Worm (Caenorhabditis elegans) whole organism, late embryonic: ENCODE measurements around the gene gst-18.

ENCODE experiments used
- C08G9.2 ChIP-seq: sonication (generic microtip); optimal IDR thresholded peaks from 2 replicates; lab custom pipeline; 2016; ENCODE audit warnings: mild to moderate bottlenecking, missing genetic modification characterization, moderate library complexity, missing compliant biosample characterization
- C38D4.7 ChIP-seq: fragments of 200-800 bp; sonication (Bioruptor generic); optimal IDR thresholded peaks from 2 replicates; lab custom pipeline; 2018; ENCODE audit warnings: mild to moderate bottlenecking, missing genetic modification characterization, moderate library complexity, missing compliant biosample characterization
- F13H6.1 ChIP-seq: sonication (generic microtip); optimal IDR thresholded peaks from 2 replicates; lab custom pipeline; 2016; ENCODE audit warnings: missing genetic modification characterization, missing compliant biosample characterization
- K02D7.2 ChIP-seq: sonication (generic microtip); optimal IDR thresholded peaks from 2 replicates; lab custom pipeline; 2017; ENCODE audit warnings: mild to moderate bottlenecking, missing genetic modification characterization, missing compliant biosample characterization
- Y22D7AL.16 ChIP-seq: sonication (generic microtip); optimal IDR thresholded peaks from 2 replicates; lab custom pipeline; 2016; ENCODE audit warnings: missing genetic modification characterization, missing compliant biosample characterization
- ahr-1 ChIP-seq: sonication (generic microtip); optimal IDR thresholded peaks from 2 replicates; lab custom pipeline; 2016; ENCODE audit warnings: missing genetic modification characterization, missing compliant biosample characterization
- ceh-14 ChIP-seq: sonication (generic microtip); optimal IDR thresholded peaks from 2 replicates; lab custom pipeline; 2016; ENCODE audit warnings: missing genotype, missing genetic modification characterization, missing compliant biosample characterization
- ceh-22 ChIP-seq: sonication (generic microtip); optimal IDR thresholded peaks from 2 replicates; lab custom pipeline; 2017; ENCODE audit warnings: missing biosample characterization, missing genetic modification characterization
- ceh-24 ChIP-seq: sonication (generic microtip); optimal IDR thresholded peaks from 2 replicates; lab custom pipeline; 2016; ENCODE audit warnings: mild to moderate bottlenecking, missing genetic modification characterization, missing compliant biosample characterization
- ceh-30 ChIP-seq: fragments of 150-350 bp; optimal IDR thresholded peaks from 2 replicates; lab custom pipeline; 2014; ENCODE audit warnings: missing biosample characterization, missing genetic modification characterization
- ceh-31 ChIP-seq: sonication (generic microtip); optimal IDR thresholded peaks from 2 replicates; lab custom pipeline; 2016; ENCODE audit warnings: missing genetic modification characterization, missing compliant biosample characterization
- ceh-34 ChIP-seq: sonication (generic microtip); optimal IDR thresholded peaks from 2 replicates; lab custom pipeline; 2016; ENCODE audit warnings: mild to moderate bottlenecking, missing genetic modification characterization, missing compliant biosample characterization
- ceh-45 ChIP-seq: fragments of 200-800 bp; sonication (Bioruptor generic); IDR thresholded peaks from 2 replicates; pipeline ENCODE4 v1.3.6; 2022; ENCODE audit warnings: missing genetic modification reagents, missing genetic modification characterization, missing compliant biosample characterization
- ceh-6 ChIP-seq: fragments of 200-800 bp; sonication (Bioruptor generic); optimal IDR thresholded peaks from 2 replicates; lab custom pipeline; 2018; ENCODE audit warnings: mild to moderate bottlenecking, missing genetic modification characterization, missing compliant biosample characterization
- ceh-9 ChIP-seq: sonication (generic microtip); optimal IDR thresholded peaks from 2 replicates; lab custom pipeline; 2016; ENCODE audit warnings: mild to moderate bottlenecking, missing genetic modification characterization, inconsistent platforms, missing compliant biosample characterization
- che-1 ChIP-seq: sonication (generic microtip); optimal IDR thresholded peaks from 2 replicates; lab custom pipeline; 2016; ENCODE audit warnings: mild to moderate bottlenecking, missing genetic modification characterization, missing compliant biosample characterization
- dmd-4 ChIP-seq: sonication (generic microtip); optimal IDR thresholded peaks from 2 replicates; lab custom pipeline; 2016; ENCODE audit warnings: borderline replicate concordance, missing genetic modification characterization, missing compliant biosample characterization
- elt-4 ChIP-seq: sonication (generic microtip); optimal IDR thresholded peaks from 2 replicates; lab custom pipeline; 2016; ENCODE audit warnings: missing genetic modification characterization, missing compliant biosample characterization
- ets-4 ChIP-seq: sonication (generic microtip); optimal IDR thresholded peaks from 2 replicates; lab custom pipeline; 2016; ENCODE audit warnings: missing genetic modification characterization, missing compliant biosample characterization
- eyg-1 ChIP-seq: sonication (generic microtip); optimal IDR thresholded peaks from 2 replicates; lab custom pipeline; 2016; ENCODE audit warnings: missing genotype, missing genetic modification characterization, missing compliant biosample characterization
- fkh-10 ChIP-seq: fragments of 150-350 bp; optimal IDR thresholded peaks from 2 replicates; lab custom pipeline; 2014; ENCODE audit warnings: missing biosample characterization, missing genetic modification reagents, missing genetic modification characterization
- fkh-6 ChIP-seq: sonication (generic microtip); optimal IDR thresholded peaks from 2 replicates; lab custom pipeline; 2016; ENCODE audit warnings: missing genetic modification characterization, missing compliant biosample characterization
- gmeb-2 ChIP-seq: sonication (generic microtip); optimal IDR thresholded peaks from 2 replicates; lab custom pipeline; 2016; ENCODE audit warnings: missing genetic modification characterization, inconsistent platforms, missing compliant biosample characterization
- hlh-13 ChIP-seq: fragments of 200-800 bp; sonication (Bioruptor generic); optimal IDR thresholded peaks from 2 replicates; lab custom pipeline; 2018; ENCODE audit warnings: mild to moderate bottlenecking, missing genetic modification characterization, missing compliant biosample characterization
- hlh-15 ChIP-seq: sonication (generic microtip); optimal IDR thresholded peaks from 2 replicates; lab custom pipeline; 2016; ENCODE audit warnings: missing genetic modification characterization, missing compliant biosample characterization
- hlh-30 ChIP-seq: sonication (generic microtip); optimal IDR thresholded peaks from 2 replicates; lab custom pipeline; 2017; ENCODE audit warnings: antibody characterized with exemption, missing genetic modification characterization, missing compliant biosample characterization; ENCODE audit not compliant: insufficient read depth
- hlh-6 ChIP-seq: sonication (generic microtip); optimal IDR thresholded peaks from 2 replicates; lab custom pipeline; 2016; ENCODE audit warnings: missing genotype, missing genetic modification characterization, missing compliant biosample characterization
- lim-6 ChIP-seq: sonication (generic microtip); optimal IDR thresholded peaks from 2 replicates; lab custom pipeline; 2016; ENCODE audit warnings: missing genetic modification characterization, missing compliant biosample characterization
- mec-3 ChIP-seq: sonication (generic microtip); optimal IDR thresholded peaks from 2 replicates; lab custom pipeline; 2016; ENCODE audit warnings: borderline replicate concordance, missing genetic modification characterization, missing compliant biosample characterization
- nhr-11 ChIP-seq: fragments of 150-350 bp; optimal IDR thresholded peaks from 2 replicates; lab custom pipeline; 2014; ENCODE audit warnings: missing biosample characterization, missing genetic modification characterization
- nhr-232 ChIP-seq: sonication (generic microtip); optimal IDR thresholded peaks from 2 replicates; lab custom pipeline; 2016; ENCODE audit warnings: missing genetic modification characterization, missing compliant biosample characterization
- odd-2 ChIP-seq: sonication (generic microtip); optimal IDR thresholded peaks from 2 replicates; lab custom pipeline; 2017; ENCODE audit warnings: antibody characterized with exemption, mild to moderate bottlenecking, missing genetic modification characterization, missing compliant biosample characterization
- pat-9 ChIP-seq: fragments of 200-800 bp; sonication (Bioruptor generic); optimal IDR thresholded peaks from 2 replicates; lab custom pipeline; 2018; ENCODE audit warnings: mild to moderate bottlenecking, missing genetic modification characterization, moderate library complexity, missing compliant biosample characterization
- pax-1 ChIP-seq: fragments of 150-350 bp; optimal IDR thresholded peaks from 2 replicates; lab custom pipeline; 2014; ENCODE audit warnings: missing biosample characterization, missing genetic modification characterization
- pha-2 ChIP-seq: sonication (generic microtip); optimal IDR thresholded peaks from 2 replicates; lab custom pipeline; 2017; ENCODE audit warnings: mild to moderate bottlenecking, missing genetic modification characterization, missing compliant biosample characterization
- pha-4 ChIP-seq: fragments of 150-350 bp; optimal IDR thresholded peaks from 2 replicates; lab custom pipeline; 2018; ENCODE audit warnings: missing biosample characterization, missing genetic modification reagents, missing genetic modification characterization
- pqm-1 ChIP-seq: sonication (generic microtip); optimal IDR thresholded peaks from 2 replicates; lab custom pipeline; 2016; ENCODE audit warnings: missing genetic modification characterization, missing compliant biosample characterization
- pros-1 ChIP-seq: fragments of 150-350 bp; optimal IDR thresholded peaks from 2 replicates; lab custom pipeline; 2014; ENCODE audit warnings: missing biosample characterization, missing genetic modification reagents, missing genetic modification characterization
- ref-2 ChIP-seq: sonication (generic microtip); optimal IDR thresholded peaks from 2 replicates; lab custom pipeline; 2016; ENCODE audit warnings: missing genetic modification characterization, missing compliant biosample characterization
- rnt-1 ChIP-seq: sonication (generic microtip); optimal IDR thresholded peaks from 2 replicates; lab custom pipeline; 2016; ENCODE audit warnings: missing genetic modification characterization, missing compliant biosample characterization
- sox-4 ChIP-seq: sonication (generic microtip); optimal IDR thresholded peaks from 2 replicates; lab custom pipeline; 2017; ENCODE audit warnings: mild to moderate bottlenecking, missing genetic modification characterization, inconsistent platforms, missing compliant biosample characterization
- syd-9 ChIP-seq: sonication (generic microtip); optimal IDR thresholded peaks from 2 replicates; lab custom pipeline; 2016; ENCODE audit warnings: mild to moderate bottlenecking, missing genetic modification characterization, moderate library complexity, missing compliant biosample characterization
- unc-3 ChIP-seq, 2 experiments: fragments of 200-800 bp in 1 of 2; sonication (Bioruptor generic) in 1 of 2; sonication (generic microtip) in 1 of 2; conservative IDR thresholded peaks in 1 of 2; optimal IDR thresholded peaks in 1 of 2; 2 replicates each; pipeline versions ENCODE4 v1.3.6 to Lab custom; 2016 to 2022; ENCODE audit warnings: missing compliant biosample characterization in 2 of 2, missing genetic modification characterization in 2 of 2, missing genetic modification reagents in 1 of 2
- unc-42 ChIP-seq: sonication (generic microtip); optimal IDR thresholded peaks from 2 replicates; lab custom pipeline; 2016; ENCODE audit warnings: missing genotype, missing genetic modification characterization, missing compliant biosample characterization

The gst-18 gene

DNA sequence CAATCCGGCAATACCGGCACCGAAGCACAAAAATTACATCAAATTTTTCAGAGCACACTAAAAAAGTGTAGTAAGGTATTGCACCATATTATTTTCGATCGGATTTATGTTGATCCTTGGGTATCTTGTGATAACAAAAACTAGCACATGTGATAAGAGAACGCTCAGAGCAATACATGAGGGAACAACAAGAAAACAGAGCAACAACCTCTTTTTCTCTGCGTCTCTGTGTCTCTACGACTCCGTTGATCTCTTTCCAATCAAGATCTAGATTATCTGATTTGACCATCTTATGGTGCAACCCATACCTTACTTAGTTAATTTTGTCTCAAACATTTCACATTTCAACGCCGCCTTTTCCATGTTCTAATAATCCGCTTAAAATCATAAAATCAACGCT lies 1.6 kb upstream of the gst-18 start, which contains the start of gene tag-10:
TSS of gene tag-10 (plus strand) at position 347 of the 400 bp plus-strand sequence.
- TF ChIP-seq ceh-31 (tag; lab: Kevin White, UChicago): no peak
- no peak for TF ChIP-seq pha-2 (tag; lab: Kevin White, UChicago)
- TF ChIP-seq fkh-6: no peak
- TF ChIP-seq nhr-11: no peak
- TF ChIP-seq ceh-14: no peak
- TF ChIP-seq ahr-1 (tag; lab: Kevin White, UChicago): no peak
- no peak for TF ChIP-seq pha-4 (tag; lab: Kevin White, UChicago)
- no peak for TF ChIP-seq fkh-10
- TF ChIP-seq eyg-1 (tag; lab: Kevin White, UChicago): no peak
- no peak for TF ChIP-seq gmeb-2
- TF ChIP-seq unc-3 (GFP tag; conservative IDR thresholded peaks at IDR 0.05; lab: Robert Waterston, UW): no peak
- no peak for TF ChIP-seq unc-3 (tag; optimal IDR thresholded peaks at IDR 0.05; lab: Kevin White, UChicago)
- no peak for TF ChIP-seq dmd-4
- no peak for TF ChIP-seq lim-6
- no peak for TF ChIP-seq pax-1 (tag; lab: Kevin White, UChicago)
- no peak for TF ChIP-seq nhr-232

DNA sequence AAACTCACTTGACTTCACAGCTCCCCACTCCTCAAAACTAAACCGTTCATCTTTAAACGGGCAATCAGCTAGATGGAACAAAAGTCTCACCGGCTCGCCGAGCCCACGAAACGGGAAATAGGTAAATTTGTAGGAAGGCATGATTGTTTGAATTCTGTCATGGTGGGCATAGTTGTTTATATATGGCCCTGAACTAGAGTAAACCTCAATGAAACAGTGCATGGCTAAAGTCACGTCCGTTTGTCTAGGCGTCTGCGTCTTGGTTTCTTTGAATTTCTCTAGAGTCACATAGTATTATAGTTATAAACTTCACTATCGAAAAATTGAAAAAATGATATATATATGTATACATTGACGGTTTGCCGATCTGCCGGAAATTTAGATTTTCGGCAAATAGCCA lies 3.7 kb downstream of the gst-18 start, which contains the start of gene gst-19:
TSS of gene gst-19 (minus strand) at position 145 of the 400 bp plus-strand sequence.
- TF ChIP-seq rnt-1 (tag; lab: Kevin White, UChicago) (no peak), C08G9.2 (tag; lab: Kevin White, UChicago) (no peak), fkh-6 (no peak), elt-4 (tag; lab: Kevin White, UChicago) (no peak), ceh-9 (no peak), sox-4 (tag; lab: Kevin White, UChicago) (no peak), ceh-22 (tag; lab: Kevin White, UChicago) (no peak), ceh-24 (no peak), che-1 (tag; lab: Kevin White, UChicago) (no peak), ceh-6 (GFP tag; lab: Kevin White, UChicago) (no peak), mec-3 (tag; lab: Kevin White, UChicago) (no peak)

DNA sequence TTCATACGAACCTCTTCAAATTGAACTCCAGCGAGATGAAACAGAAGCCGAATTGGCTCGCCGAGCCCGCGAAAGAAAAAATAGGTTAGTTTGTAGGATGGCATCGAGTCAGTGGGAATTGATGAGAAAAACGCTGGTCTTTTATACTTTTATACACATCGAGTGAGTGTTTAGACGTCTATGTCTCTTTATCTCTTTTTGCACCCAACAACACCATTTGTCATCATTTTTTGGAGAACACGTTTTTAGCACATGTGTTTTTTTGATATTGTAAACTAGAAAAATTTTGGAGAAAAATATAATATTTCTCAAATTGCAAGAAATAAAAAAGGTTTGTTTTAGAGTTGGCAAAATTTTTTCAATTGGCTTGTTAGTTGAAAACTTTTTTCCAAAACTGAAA lies 6.4 kb downstream of the gst-18 start, which contains the start of gene gst-16:
TSS of gene gst-16 (minus strand) at position 111 of the 400 bp plus-strand sequence.
- TF ChIP-seq F13H6.1 (tag; lab: Kevin White, UChicago) (no peak), syd-9 (tag; lab: Kevin White, UChicago) (no peak), nhr-11 (no peak), pqm-1 (no peak), K02D7.2 (tag; lab: Kevin White, UChicago) (no peak), pros-1 (tag; lab: Kevin White, UChicago) (no peak), ceh-34 (tag; lab: Kevin White, UChicago) (no peak), Y22D7AL.16 (tag; lab: Kevin White, UChicago) (no peak), ahr-1 (tag; lab: Kevin White, UChicago) (no peak), ceh-45 (no peak), hlh-13 (no peak), fkh-6 (no peak), C38D4.7 (GFP tag; lab: Kevin White, UChicago) (no peak), hlh-6 (tag; lab: Kevin White, UChicago) (no peak), pha-4 (tag; lab: Kevin White, UChicago) (no peak), dmd-4 (no peak), hlh-30 (tag; lab: Kevin White, UChicago) (no peak)

DNA sequence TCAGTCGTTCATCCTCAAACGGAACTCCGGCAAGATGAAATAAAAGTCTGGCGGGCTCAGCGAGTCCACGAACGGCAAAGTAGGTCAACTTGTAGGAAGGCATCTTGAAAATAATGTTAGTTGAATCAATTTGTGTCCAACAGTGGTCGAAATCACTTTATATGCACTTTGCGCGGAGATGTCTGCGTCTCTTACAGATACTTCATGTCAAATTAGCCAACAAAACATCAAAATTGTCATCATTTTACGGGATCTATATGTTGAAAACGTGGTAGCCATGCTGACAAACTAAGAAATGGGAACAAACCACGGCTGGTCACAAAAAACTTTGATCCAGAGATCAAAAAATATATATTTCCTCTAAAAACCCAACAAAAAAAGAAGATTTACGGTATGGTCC lies 12.9 kb downstream of the gst-18 start, which contains the start of gene gst-12:
TSS of gene gst-12 (minus strand) at position 254 of the 400 bp plus-strand sequence.
- no peak for TF ChIP-seq hlh-6 (tag; lab: Kevin White, UChicago)
- no peak for TF ChIP-seq dmd-4
- no peak for TF ChIP-seq nhr-11
- TF ChIP-seq ceh-22 (tag; lab: Kevin White, UChicago): no peak
- no peak for TF ChIP-seq unc-42 (tag; lab: Kevin White, UChicago)
- no peak for TF ChIP-seq ceh-9
- no peak for TF ChIP-seq elt-4 (tag; lab: Kevin White, UChicago)
- TF ChIP-seq pat-9: no peak
- no peak for TF ChIP-seq pha-2 (tag; lab: Kevin White, UChicago)
- no peak for TF ChIP-seq ceh-30 (tag; lab: Kevin White, UChicago)
- no peak for TF ChIP-seq hlh-15 (tag; lab: Kevin White, UChicago)
- no peak for TF ChIP-seq ceh-34 (tag; lab: Kevin White, UChicago)
- no peak for TF ChIP-seq odd-2 (tag; lab: Kevin White, UChicago)
- no peak for TF ChIP-seq ref-2 (tag; lab: Kevin White, UChicago)
- no peak for TF ChIP-seq ets-4 (tag; lab: Kevin White, UChicago)
- TF ChIP-seq pha-4 (tag; lab: Kevin White, UChicago): no peak
- no peak for TF ChIP-seq ceh-45
- no peak for TF ChIP-seq ceh-24
